Fruit fly (Drosophila melanogaster) whole organism, pupa: Measurements from ENCODE around the gene CG1161.

Source experiments
- CG10348 ChIP-seq: fragments of 200-800 bp; sonication (Bioruptor generic); IDR thresholded peaks from 2 replicates; pipeline ENCODE4 v1.3.6; 2022; ENCODE audit warnings: missing biosample characterization, missing genetic modification characterization
- CG12605 ChIP-seq: fragments of 200-800 bp; sonication (Bioruptor generic); IDR thresholded peaks from 2 replicates; pipeline ENCODE4 v1.3.6; 2022; ENCODE audit warnings: missing biosample characterization, missing genetic modification characterization
- CG13204 ChIP-seq: fragments of 200-800 bp; sonication (Bioruptor generic); optimal IDR thresholded peaks from 2 replicates; lab custom pipeline; 2018; ENCODE audit warnings: missing biosample characterization, mild to moderate bottlenecking, missing genetic modification characterization, moderate library complexity
- CG14655 ChIP-seq: fragments of 200-800 bp; sonication (Bioruptor generic); optimal IDR thresholded peaks from 3 replicates; lab custom pipeline; 2017; ENCODE audit warnings: mild to moderate bottlenecking, missing biosample characterization, missing genetic modification reagents, missing genetic modification characterization
- CG15710 ChIP-seq: fragments of 200-800 bp; sonication (Bioruptor generic); optimal IDR thresholded peaks from 2 replicates; lab custom pipeline; 2018; ENCODE audit warnings: missing biosample characterization, mild to moderate bottlenecking, missing genetic modification characterization, moderate library complexity
- CG17806 ChIP-seq: fragments of 200-800 bp; sonication (Bioruptor generic); optimal IDR thresholded peaks from 2 replicates; lab custom pipeline; 2018; ENCODE audit warnings: missing biosample characterization, mild to moderate bottlenecking, missing genetic modification characterization, moderate library complexity
- CG32121 ChIP-seq: fragments of 200-800 bp; sonication (Bioruptor generic); IDR thresholded peaks from 2 replicates; pipeline ENCODE4 v1.3.6; 2022; ENCODE audit warnings: missing biosample characterization, missing genetic modification characterization
- CG34367 ChIP-seq: fragments of 200-800 bp; sonication (Bioruptor generic); optimal IDR thresholded peaks from 2 replicates; lab custom pipeline; 2018; ENCODE audit warnings: missing biosample characterization, mild to moderate bottlenecking, missing genetic modification characterization
- CG4496 ChIP-seq: fragments of 200-800 bp; sonication (Bioruptor generic); IDR thresholded peaks from 3 replicates; pipeline ENCODE4 v1.3.6; 2022; ENCODE audit warnings: missing biosample characterization, missing genetic modification characterization
- CG8159 ChIP-seq: fragments of 200-800 bp; sonication (Bioruptor generic); optimal IDR thresholded peaks from 3 replicates; lab custom pipeline; 2018; ENCODE audit warnings: missing biosample characterization, mild to moderate bottlenecking, missing genetic modification characterization, moderate library complexity
- CG8301 ChIP-seq: fragments of 200-800 bp; sonication (Bioruptor generic); optimal IDR thresholded peaks from 2 replicates; lab custom pipeline; 2018; ENCODE audit warnings: missing biosample characterization, mild to moderate bottlenecking, missing genetic modification characterization
- CG9948 ChIP-seq: fragments of 200-800 bp; sonication (Bioruptor generic); optimal IDR thresholded peaks from 2 replicates; lab custom pipeline; 2018; ENCODE audit warnings: missing biosample characterization, mild to moderate bottlenecking, missing genetic modification characterization, moderate library complexity
- D1 ChIP-seq: fragments of 200-800 bp; sonication (Bioruptor generic); optimal IDR thresholded peaks from 2 replicates; lab custom pipeline; 2018; ENCODE audit warnings: missing biosample characterization, mild to moderate bottlenecking, missing genetic modification characterization, moderate library complexity
- EcR ChIP-seq: fragments of 200-800 bp; sonication (Bioruptor generic); optimal IDR thresholded peaks from 3 replicates; lab custom pipeline; 2019; ENCODE audit warnings: missing biosample characterization, missing genetic modification characterization, mild to moderate bottlenecking, moderate library complexity, missing genetic modification reagents
- Ets98B ChIP-seq: fragments of 200-800 bp; sonication (Bioruptor generic); IDR thresholded peaks from 2 replicates; pipeline ENCODE4 v1.3.6; 2022; ENCODE audit warnings: missing biosample characterization, missing genetic modification characterization
- Pif1A ChIP-seq: fragments of 200-800 bp; sonication (Bioruptor generic); optimal IDR thresholded peaks from 3 replicates; lab custom pipeline; 2016; ENCODE audit warnings: missing biosample characterization, missing genetic modification characterization
- Pif1B ChIP-seq: fragments of 200-800 bp; sonication (Bioruptor generic); optimal IDR thresholded peaks from 3 replicates; lab custom pipeline; 2016; ENCODE audit warnings: missing biosample characterization, missing genetic modification characterization
- Snoo ChIP-seq: fragments of 200-800 bp; sonication (Bioruptor generic); optimal IDR thresholded peaks from 3 replicates; lab custom pipeline; 2017; ENCODE audit warnings: missing biosample characterization, mild to moderate bottlenecking, missing genetic modification characterization, inconsistent platforms
- fd96Ca ChIP-seq: fragments of 200-800 bp; sonication (Bioruptor generic); IDR thresholded peaks from 3 replicates; pipeline ENCODE4 v1.3.6; 2022; ENCODE audit warnings: missing biosample characterization, missing genetic modification characterization
- gl ChIP-seq: fragments of 200-800 bp; sonication (Bioruptor generic); optimal IDR thresholded peaks from 2 replicates; lab custom pipeline; 2018; ENCODE audit warnings: missing biosample characterization, mild to moderate bottlenecking, missing genetic modification characterization
- rn ChIP-seq: fragments of 200-800 bp; sonication (Bioruptor generic); IDR thresholded peaks from 2 replicates; pipeline ENCODE4 v1.3.6; 2022; ENCODE audit warnings: missing biosample characterization, missing genetic modification characterization

CG1161 gene

DNA sequence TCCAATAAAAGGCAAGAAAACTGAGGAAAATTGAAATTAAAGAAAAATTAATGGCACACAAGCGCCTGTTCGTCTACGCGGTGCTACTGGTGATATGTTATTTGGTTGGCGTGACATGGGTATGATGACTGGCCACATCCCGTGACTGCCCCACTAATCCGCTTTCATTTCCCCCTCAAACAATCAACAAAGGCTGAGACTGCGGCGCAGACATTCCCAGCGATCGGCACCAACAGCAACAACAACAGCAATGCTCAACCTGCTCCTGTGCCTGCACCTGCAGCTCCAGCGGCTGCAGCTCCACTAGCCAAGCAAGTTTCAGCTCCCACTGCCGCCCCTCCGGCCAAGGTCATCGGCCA, 222 bp downstream of the CG1161 start:
- TF ChIP-seq CG4496 (GFP tag; lab: Robert Waterston, UW) = no peak
- TF ChIP-seq Snoo (tag; lab: Kevin White, UChicago) = no peak
- no peak for TF ChIP-seq CG34367 (tag; lab: Kevin White, UChicago)
- TF ChIP-seq EcR (GFP tag; lab: Kevin White, UChicago) = peak; percentile 12

DNA sequence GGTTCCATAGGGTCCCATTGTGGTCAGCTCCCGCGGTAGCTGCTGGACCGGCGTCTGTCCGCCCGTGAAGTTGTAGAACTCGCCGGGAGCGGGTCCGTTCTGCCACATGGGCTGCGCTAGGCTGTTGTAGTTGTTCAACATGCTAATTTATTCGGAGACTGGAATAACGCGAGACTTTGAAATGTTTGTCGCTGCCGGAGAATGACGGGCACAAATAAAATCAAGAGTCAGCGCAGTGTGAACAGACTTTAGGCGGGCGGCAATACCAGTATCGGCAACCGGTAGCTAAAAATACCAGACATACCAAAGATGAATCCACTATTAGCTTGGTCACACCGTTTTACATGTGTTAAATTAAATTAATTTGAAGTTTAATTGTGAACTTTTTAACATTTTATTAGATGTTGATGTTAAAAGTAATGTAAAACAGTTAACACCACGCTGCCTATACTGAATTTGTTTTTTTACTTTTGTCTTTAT, 3.1 kb downstream of the CG1161 start, which contains the start of gene Prosbeta7:
Prosbeta7 (minus strand) TSS at position 430 of the 480 bp plus-strand sequence.
- TF ChIP-seq CG8301 (tag; lab: Kevin White, UChicago) (no peak), Ets98B (GFP tag; lab: Robert Waterston, UW) (no peak), gl (tag; lab: Kevin White, UChicago) (no peak), rn (GFP tag; lab: Robert Waterston, UW) (no peak), CG34367 (tag; lab: Kevin White, UChicago) (no peak), CG17806 (tag; lab: Kevin White, UChicago) (no peak), CG32121 (no peak), D1 (tag; lab: Kevin White, UChicago) (no peak), CG8159 (tag; lab: Kevin White, UChicago) (no peak), CG10348 (no peak), CG13204 (GFP tag; lab: Kevin White, UChicago) (no peak), CG4496 (GFP tag; lab: Robert Waterston, UW) (no peak)

DNA sequence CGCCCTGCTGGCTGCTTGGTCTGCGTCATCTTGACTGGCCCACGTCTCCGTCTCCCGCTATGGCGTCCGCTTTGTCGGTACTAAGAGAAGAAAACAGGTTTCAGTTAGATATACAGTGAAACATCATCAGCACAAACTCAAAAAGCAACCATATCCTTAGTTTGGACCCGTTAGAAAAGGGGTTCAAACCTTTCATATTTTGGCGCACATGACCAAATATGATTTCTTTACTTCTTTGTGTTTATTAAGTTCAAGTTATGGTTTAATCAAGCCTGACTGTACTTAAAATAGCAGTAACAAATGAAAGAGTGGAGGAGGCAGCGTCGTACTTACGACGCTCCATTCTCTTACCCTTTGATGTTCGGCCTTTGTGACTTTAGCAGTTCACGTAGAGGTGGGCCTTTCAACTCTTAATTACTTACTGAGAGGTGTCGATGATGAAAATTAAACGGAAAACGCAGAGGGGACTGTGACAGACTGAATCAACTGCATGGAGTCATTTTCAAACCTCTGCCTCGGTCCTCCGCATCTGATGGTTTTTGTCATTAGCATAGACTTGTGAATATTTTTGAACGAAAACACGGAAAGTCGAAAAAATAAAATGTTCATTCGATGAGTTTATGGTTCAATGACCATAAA, 6.9 kb downstream of the CG1161 start:
- TF ChIP-seq Ets98B (GFP tag; lab: Robert Waterston, UW) = peak; percentile 94
- TF ChIP-seq fd96Ca (GFP tag; lab: Robert Waterston, UW) = peak; percentile 95
- peak; percentile 74 for TF ChIP-seq CG10348
- peak; percentile 75 for TF ChIP-seq gl (tag; lab: Kevin White, UChicago)
- TF ChIP-seq CG9948 (tag; lab: Kevin White, UChicago) = peak; percentile 88
- peak; percentile 90 for TF ChIP-seq EcR (GFP tag; lab: Kevin White, UChicago)
- peak; percentile 91 for TF ChIP-seq CG8301 (tag; lab: Kevin White, UChicago)
- peak; percentile 86 for TF ChIP-seq CG8159 (tag; lab: Kevin White, UChicago)
- no peak for TF ChIP-seq CG14655 (GFP tag; lab: Kevin White, UChicago)
- TF ChIP-seq CG15710 = peak; percentile 87
- TF ChIP-seq Pif1B = peak; percentile 95
- TF ChIP-seq D1 (tag; lab: Kevin White, UChicago) = no peak
- peak; percentile 95 for TF ChIP-seq CG4496 (GFP tag; lab: Robert Waterston, UW)
- peak; percentile 84 for TF ChIP-seq rn (GFP tag; lab: Robert Waterston, UW)
- peak; percentile 95 for TF ChIP-seq Pif1A (GFP tag; lab: Kevin White, UChicago)
- peak; percentile 88 for TF ChIP-seq CG34367 (tag; lab: Kevin White, UChicago)
- peak; percentile 90 for TF ChIP-seq CG32121
- TF ChIP-seq Snoo (tag; lab: Kevin White, UChicago) = peak; percentile 84
- TF ChIP-seq CG17806 (tag; lab: Kevin White, UChicago) = peak; percentile 93
- peak; percentile 89 for TF ChIP-seq CG12605
- TF ChIP-seq CG13204 (GFP tag; lab: Kevin White, UChicago) = peak; percentile 57

DNA sequence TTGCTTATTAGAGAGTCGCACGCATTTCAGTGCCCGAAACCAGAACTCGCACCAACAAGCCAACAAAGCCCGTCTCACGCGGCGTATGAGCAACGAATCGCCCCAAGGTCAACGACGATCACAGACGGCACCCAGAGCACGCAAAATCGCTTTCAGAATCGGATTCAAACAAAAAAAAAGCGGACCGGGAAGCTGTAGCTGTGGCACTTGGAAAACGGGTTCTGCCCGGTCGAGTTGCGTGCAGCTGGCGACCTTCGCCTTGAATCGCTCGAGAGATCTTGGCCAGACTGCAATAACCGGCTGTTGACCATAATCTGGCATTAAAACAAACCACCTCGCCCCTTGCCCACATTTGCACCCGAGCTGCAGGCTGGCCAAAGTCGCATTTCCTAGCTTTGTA, 8.5 kb downstream of the CG1161 start:
- TF ChIP-seq CG4496 (GFP tag; lab: Robert Waterston, UW) = peak; percentile 58; the same call in 2 of the 3 replicates
- no peak for TF ChIP-seq Pif1A (GFP tag; lab: Kevin White, UChicago)
- TF ChIP-seq Pif1B = no peak
- TF ChIP-seq D1 (tag; lab: Kevin White, UChicago) = no peak
- no peak for TF ChIP-seq CG12605
- peak; percentile 75 for TF ChIP-seq CG13204 (GFP tag; lab: Kevin White, UChicago)
- peak; percentile 97 for TF ChIP-seq EcR (GFP tag; lab: Kevin White, UChicago)
- TF ChIP-seq Ets98B (GFP tag; lab: Robert Waterston, UW) = 0 out of 2 replicates have a peak, but pooled peaks have one; percentile 7
- no peak for TF ChIP-seq CG8159 (tag; lab: Kevin White, UChicago)
- TF ChIP-seq Snoo (tag; lab: Kevin White, UChicago) = peak; percentile 79
- TF ChIP-seq CG34367 (tag; lab: Kevin White, UChicago) = no peak
- TF ChIP-seq gl (tag; lab: Kevin White, UChicago) = peak; percentile 1

DNA sequence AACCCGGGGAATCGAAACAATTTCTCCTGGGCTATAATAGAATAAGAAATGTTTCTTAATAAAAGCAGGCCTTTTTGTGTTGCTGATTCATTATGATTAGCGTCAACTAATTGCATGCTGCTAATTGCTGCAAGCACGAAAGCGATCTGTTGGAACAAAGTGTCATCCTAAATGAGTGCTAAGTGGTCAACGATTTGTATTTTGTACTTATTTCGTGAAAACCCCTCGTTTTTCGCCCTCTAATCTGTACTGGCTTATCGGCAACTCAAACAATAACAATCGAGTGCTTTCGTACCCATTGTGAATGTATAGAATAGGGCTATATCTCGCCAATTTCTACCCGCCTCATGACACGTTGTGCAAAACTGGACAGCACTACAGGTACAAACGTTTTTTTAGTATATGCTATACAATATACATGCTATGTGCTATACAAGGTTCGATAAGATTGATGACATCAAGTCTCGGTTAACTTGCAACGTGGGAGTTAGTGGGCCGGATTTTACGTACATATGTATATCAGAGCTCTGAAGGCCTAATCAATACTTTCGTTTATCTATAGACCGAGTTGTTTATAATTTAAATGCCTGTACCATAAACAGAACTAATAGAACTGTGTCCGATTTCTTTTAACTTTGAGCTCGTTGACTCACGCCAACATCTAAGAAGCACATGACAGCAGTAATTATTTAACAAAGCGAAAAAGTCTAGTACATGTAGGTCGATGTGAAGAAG, 9.8 kb downstream of the CG1161 start:
- no peak for TF ChIP-seq CG8301 (tag; lab: Kevin White, UChicago)
- no peak for TF ChIP-seq CG34367 (tag; lab: Kevin White, UChicago)
- 0 out of 3 replicates have a peak, but pooled peaks have one; percentile 12 for TF ChIP-seq CG4496 (GFP tag; lab: Robert Waterston, UW)
- no peak for TF ChIP-seq CG13204 (GFP tag; lab: Kevin White, UChicago)
